Worm (Caenorhabditis elegans): ENCODE data around the gene Y38E10A.14.

Gene Y38E10A.14

DNA sequence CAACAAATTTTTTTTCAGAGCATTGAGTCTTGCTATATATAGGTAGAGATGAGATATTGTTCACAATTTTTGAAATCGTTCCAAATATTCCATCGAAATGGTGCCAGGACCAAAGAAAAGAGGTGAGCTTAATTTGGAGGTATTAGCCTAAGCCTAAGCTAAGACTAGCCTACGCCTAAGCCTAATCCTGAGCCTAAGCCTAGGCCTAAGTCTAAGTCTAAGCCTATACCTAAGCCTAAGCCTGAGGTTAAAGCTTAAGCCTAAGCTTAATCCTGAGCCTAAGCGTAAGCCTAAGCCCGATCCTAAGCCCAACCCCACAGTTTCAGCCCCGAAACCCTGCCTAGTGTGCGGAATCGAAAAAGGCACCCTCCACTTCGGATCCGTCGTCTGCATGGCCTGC, 12.3 kb upstream of the Y38E10A.14 start, which contains the start of gene nhr-234:
Gene nhr-234, plus strand, starts transcription at position 77 of the 400 bp plus-strand sequence.
- no peak for TF ChIP-seq ztf-23 (GFP tag; IDR thresholded peaks at IDR 0.05)
- no peak for TF ChIP-seq ztf-29 (GFP tag; IDR thresholded peaks at IDR 0.05)
- TF ChIP-seq tab-1 (GFP tag; IDR thresholded peaks at IDR 0.05): no peak
- TF ChIP-seq ref-1 (GFP tag; conservative IDR thresholded peaks at IDR 0.05): no peak
- no peak for TF ChIP-seq T22C8.4 (GFP tag; IDR thresholded peaks at IDR 0.05)
- TF ChIP-seq flt-1 (GFP tag; IDR thresholded peaks at IDR 0.05): no peak
- no peak for TF ChIP-seq klf-2 (GFP tag; conservative IDR thresholded peaks at IDR 0.05)
- TF ChIP-seq cog-1 (tag; optimal IDR thresholded peaks at IDR 0.05): no peak

ce11 chrII:12634749-12635318, 10.5 kb upstream of the Y38E10A.14 start, which contains the start of gene Y38E10A.17:
Y38E10A.17 (minus strand) TSS chrII:12634799.
- TF ChIP-seq cog-1 (tag; optimal IDR thresholded peaks at IDR 0.05) (no peak), T22C8.4 (GFP tag; IDR thresholded peaks at IDR 0.05) (no peak), ref-1 (GFP tag; conservative IDR thresholded peaks at IDR 0.05) (no peak)

ce11 chrII:12630888-12631287, 6.6 kb upstream of the Y38E10A.14 start, which contains the start of gene Y38E10A.34:
Y38E10A.34 (plus strand) TSS chrII:12631188.
- no peak for TF ChIP-seq T22C8.4 (GFP tag; IDR thresholded peaks at IDR 0.05)
- TF ChIP-seq ztf-29 (GFP tag; IDR thresholded peaks at IDR 0.05): no peak
- no peak for TF ChIP-seq cog-1 (tag; optimal IDR thresholded peaks at IDR 0.05)
- TF ChIP-seq ref-1 (GFP tag; conservative IDR thresholded peaks at IDR 0.05): no peak
- no peak for TF ChIP-seq klf-2 (GFP tag; conservative IDR thresholded peaks at IDR 0.05)
- no peak for TF ChIP-seq ztf-23 (GFP tag; IDR thresholded peaks at IDR 0.05)
- TF ChIP-seq tab-1 (GFP tag; IDR thresholded peaks at IDR 0.05): no peak
- TF ChIP-seq flt-1 (GFP tag; IDR thresholded peaks at IDR 0.05): no peak
- no peak for TF ChIP-seq med-1 (GFP tag; optimal IDR thresholded peaks at IDR 0.05; ENCODE audit: insufficient read depth)

DNA sequence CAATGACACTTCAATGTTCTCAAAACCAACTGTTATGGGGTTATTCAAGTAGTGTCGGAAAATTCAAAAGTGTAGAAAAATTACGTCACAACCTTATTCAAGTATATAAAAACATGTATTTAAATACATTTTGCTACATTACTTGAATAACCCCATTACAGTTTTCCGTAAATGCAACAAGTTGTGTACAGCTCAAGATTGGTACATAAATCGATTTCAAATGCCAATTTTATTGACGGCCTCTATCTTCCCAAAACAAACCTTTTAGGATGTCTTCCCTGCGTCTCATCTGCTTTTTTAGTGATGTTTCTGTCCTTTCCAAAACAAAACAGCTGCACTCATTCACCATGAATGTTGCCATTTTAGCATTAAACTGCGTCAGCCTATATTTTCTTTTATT, 5.1 kb upstream of the Y38E10A.14 start, which contains the start of gene Y38E10A.28:
Gene Y38E10A.28, plus strand, starts transcription at position 301 of the 400 bp plus-strand sequence.
- TF ChIP-seq ref-1 (GFP tag; conservative IDR thresholded peaks at IDR 0.05) (no peak), flt-1 (GFP tag; IDR thresholded peaks at IDR 0.05) (no peak), med-1 (GFP tag; optimal IDR thresholded peaks at IDR 0.05; ENCODE audit: insufficient read depth) (no peak), T22C8.4 (GFP tag; IDR thresholded peaks at IDR 0.05) (no peak), ztf-23 (GFP tag; IDR thresholded peaks at IDR 0.05) (no peak), klf-2 (GFP tag; conservative IDR thresholded peaks at IDR 0.05) (no peak)

DNA sequence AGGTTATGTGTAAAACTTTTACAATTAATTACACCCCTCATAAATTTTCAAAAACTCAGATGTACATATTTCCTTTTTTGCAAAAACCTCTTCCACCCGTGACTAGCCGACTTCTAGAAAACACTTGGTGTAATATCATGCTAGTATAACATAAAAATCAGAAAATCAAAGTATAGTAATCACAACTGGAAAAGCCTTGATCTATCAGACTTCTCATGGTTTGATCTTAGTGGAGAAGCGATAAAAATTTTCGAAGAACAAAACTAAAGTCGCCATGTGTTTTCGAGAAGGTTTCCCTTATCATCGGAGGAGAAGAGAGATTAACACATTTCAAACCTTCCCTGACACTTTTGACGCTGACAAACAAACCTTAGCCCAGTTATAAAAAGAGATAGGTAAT, 4.2 kb upstream of the Y38E10A.14 start, which contains the start of gene nspe-5:
Gene nspe-5, plus strand, starts transcription at position 301 of the 400 bp plus-strand sequence.
- TF ChIP-seq tab-1 (GFP tag; IDR thresholded peaks at IDR 0.05) (no peak), flt-1 (GFP tag; IDR thresholded peaks at IDR 0.05) (no peak), ztf-29 (GFP tag; IDR thresholded peaks at IDR 0.05) (no peak), cog-1 (tag; optimal IDR thresholded peaks at IDR 0.05) (no peak), T22C8.4 (GFP tag; IDR thresholded peaks at IDR 0.05) (no peak), klf-2 (GFP tag; conservative IDR thresholded peaks at IDR 0.05) (no peak), ref-1 (GFP tag; conservative IDR thresholded peaks at IDR 0.05) (no peak), med-1 (GFP tag; optimal IDR thresholded peaks at IDR 0.05; ENCODE audit: insufficient read depth) (no peak), ztf-23 (GFP tag; IDR thresholded peaks at IDR 0.05) (no peak)

DNA sequence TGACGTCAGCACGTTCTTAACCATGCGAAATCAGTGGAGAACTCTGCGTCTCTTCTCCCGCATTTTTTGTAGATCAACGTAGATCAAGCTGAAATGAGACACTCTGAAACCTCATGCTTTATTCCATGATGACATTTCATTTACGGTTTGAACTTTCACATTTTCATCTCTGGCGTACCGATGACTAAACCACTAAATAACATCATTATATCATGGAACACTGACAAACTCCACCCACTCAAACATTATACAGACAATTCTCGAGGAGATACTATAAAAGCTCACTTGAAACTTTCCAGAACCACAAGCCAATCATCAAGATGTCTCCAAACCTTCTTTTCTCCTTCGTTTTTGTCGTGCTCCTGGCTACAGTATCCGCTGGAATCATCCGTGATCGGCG, 2.6 kb upstream of the Y38E10A.14 start, which contains the start of gene nspe-7:
Gene nspe-7, plus strand, starts transcription at position 301 of the 400 bp plus-strand sequence.
- TF ChIP-seq cog-1 (tag; optimal IDR thresholded peaks at IDR 0.05) (no peak), ztf-29 (GFP tag; IDR thresholded peaks at IDR 0.05) (no peak), T22C8.4 (GFP tag; IDR thresholded peaks at IDR 0.05) (no peak), flt-1 (GFP tag; IDR thresholded peaks at IDR 0.05) (no peak), ztf-23 (GFP tag; IDR thresholded peaks at IDR 0.05) (no peak), ref-1 (GFP tag; conservative IDR thresholded peaks at IDR 0.05) (no peak), klf-2 (GFP tag; conservative IDR thresholded peaks at IDR 0.05) (no peak), tab-1 (GFP tag; IDR thresholded peaks at IDR 0.05) (no peak), med-1 (GFP tag; optimal IDR thresholded peaks at IDR 0.05; ENCODE audit: insufficient read depth) (no peak)

DNA sequence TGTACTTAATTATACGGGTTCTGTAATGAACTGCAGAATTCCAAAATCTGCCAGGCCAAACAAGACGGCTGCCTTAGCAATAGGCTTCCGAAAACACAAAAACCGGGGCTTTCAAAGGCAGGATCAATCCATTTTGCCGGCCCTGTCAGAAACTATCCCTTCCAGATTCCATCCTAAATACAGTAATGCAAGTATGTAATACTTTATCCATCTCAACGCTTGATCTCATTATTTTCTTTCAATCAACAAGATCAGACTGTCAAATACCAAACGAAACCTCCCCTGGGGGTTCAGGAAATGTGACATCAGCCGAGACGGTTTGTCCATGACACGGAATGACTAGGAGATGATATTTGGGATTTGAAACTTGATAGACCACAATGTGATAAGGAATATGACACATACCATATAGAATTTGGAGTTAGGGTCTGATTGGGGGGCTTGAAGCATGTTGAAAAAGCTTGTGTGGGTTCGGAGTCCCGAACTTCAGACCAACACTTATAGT, 1.8 kb upstream of the Y38E10A.14 start:
- no peak for TF ChIP-seq ztf-23 (GFP tag; IDR thresholded peaks at IDR 0.05)
- TF ChIP-seq klf-2 (GFP tag; conservative IDR thresholded peaks at IDR 0.05): no peak
- TF ChIP-seq ref-1 (GFP tag; conservative IDR thresholded peaks at IDR 0.05): no peak
- TF ChIP-seq ztf-29 (GFP tag; IDR thresholded peaks at IDR 0.05): no peak
- TF ChIP-seq cog-1 (tag; optimal IDR thresholded peaks at IDR 0.05): no peak
- no peak for TF ChIP-seq flt-1 (GFP tag; IDR thresholded peaks at IDR 0.05)
- no peak for TF ChIP-seq T22C8.4 (GFP tag; IDR thresholded peaks at IDR 0.05)
- no peak for TF ChIP-seq tab-1 (GFP tag; IDR thresholded peaks at IDR 0.05)
- no peak for TF ChIP-seq med-1 (GFP tag; optimal IDR thresholded peaks at IDR 0.05; ENCODE audit: insufficient read depth)

ce11 chrII:12625673-12626072, 1.3 kb upstream of the Y38E10A.14 start:
- TF ChIP-seq tab-1 (GFP tag; IDR thresholded peaks at IDR 0.05): no peak

- no peak for TF ChIP-seq med-1 (GFP tag; optimal IDR thresholded peaks at IDR 0.05; ENCODE audit: insufficient read depth)
- no peak for TF ChIP-seq cog-1 (tag; optimal IDR thresholded peaks at IDR 0.05)
- TF ChIP-seq tab-1 (GFP tag; IDR thresholded peaks at IDR 0.05): no peak
- TF ChIP-seq klf-2 (GFP tag; conservative IDR thresholded peaks at IDR 0.05): no peak
- no peak for TF ChIP-seq ztf-29 (GFP tag; IDR thresholded peaks at IDR 0.05)
- no peak for TF ChIP-seq T22C8.4 (GFP tag; IDR thresholded peaks at IDR 0.05)
- TF ChIP-seq ztf-23 (GFP tag; IDR thresholded peaks at IDR 0.05): no peak
- no peak for TF ChIP-seq ref-1 (GFP tag; conservative IDR thresholded peaks at IDR 0.05)
- TF ChIP-seq flt-1 (GFP tag; IDR thresholded peaks at IDR 0.05): no peak
These were observed 1.5 kb downstream of the Y38E10A.14 start for ce11 chrII:12622843-12623242.
